Worm (Caenorhabditis elegans) whole organism, L3 larva: ENCODE measurements around the gene F13E9.13.

ENCODE experiments used
- ama-1 ChIP-seq: fragments of 150-350 bp; optimal IDR thresholded peaks from 2 replicates; lab custom pipeline; 2018
- ceh-82 ChIP-seq: fragments of 150-350 bp; optimal IDR thresholded peaks from 2 replicates; lab custom pipeline; 2014; ENCODE audit warnings: missing biosample characterization, missing genetic modification characterization
- elt-2 ChIP-seq: sonication (generic microtip); optimal IDR thresholded peaks from 2 replicates; lab custom pipeline; 2016; ENCODE audit warnings: missing genetic modification reagents, mild to moderate bottlenecking, missing genetic modification characterization, missing compliant biosample characterization
- jun-1 ChIP-seq: fragments of 150-350 bp; optimal IDR thresholded peaks from 2 replicates; lab custom pipeline; 2014; ENCODE audit warnings: missing biosample characterization, missing genetic modification reagents, missing genetic modification characterization
- nhr-11 ChIP-seq: fragments of 150-350 bp; optimal IDR thresholded peaks from 2 replicates; lab custom pipeline; 2014; ENCODE audit warnings: missing biosample characterization, missing genetic modification characterization
- nhr-12 ChIP-seq: fragments of 150-350 bp; optimal IDR thresholded peaks from 2 replicates; lab custom pipeline; 2014; ENCODE audit warnings: missing biosample characterization, missing genetic modification characterization
- nhr-25 ChIP-seq: sonication (generic microtip); optimal IDR thresholded peaks from 2 replicates; lab custom pipeline; 2017; ENCODE audit warnings: missing biosample characterization, missing genetic modification characterization
- snpc-4 ChIP-seq: fragments of 150-350 bp; optimal IDR thresholded peaks from 2 replicates; lab custom pipeline; 2014; ENCODE audit warnings: missing biosample characterization, missing genetic modification characterization
- ztf-11 ChIP-seq: fragments of 150-350 bp; optimal IDR thresholded peaks from 2 replicates; lab custom pipeline; 2014; ENCODE audit warnings: missing biosample characterization, missing genetic modification characterization

DNA sequence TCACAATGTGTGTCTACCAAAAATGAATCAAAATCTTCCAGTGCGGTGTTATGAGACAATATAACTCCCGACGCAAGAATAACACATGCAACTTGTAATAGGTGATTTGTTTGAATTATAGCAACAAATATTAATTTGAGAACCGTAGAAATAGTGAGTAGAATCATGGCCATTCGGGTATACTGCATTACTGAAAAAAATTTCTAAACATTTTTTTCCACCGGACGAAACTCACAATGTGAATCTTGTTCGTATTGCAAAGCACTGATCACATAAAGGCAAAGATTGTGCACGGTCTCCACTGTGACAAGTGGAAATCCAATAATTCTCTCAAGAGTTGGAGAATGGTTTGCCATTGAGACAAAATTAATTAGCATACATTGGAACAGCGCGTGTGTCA, 21.1 kb downstream of the F13E9.13 start:
- TF ChIP-seq nhr-12: no peak
- no peak for TF ChIP-seq ceh-82
- TF ChIP-seq snpc-4 (tag; lab: Kevin White, UChicago): no peak
- TF ChIP-seq nhr-25 (tag; lab: Kevin White, UChicago): no peak
- no peak for TF ChIP-seq ztf-11 (tag; lab: Kevin White, UChicago)
- TF ChIP-seq jun-1 (tag; lab: Kevin White, UChicago): no peak
- no peak for TF ChIP-seq elt-2 (tag; lab: Kevin White, UChicago)
- no peak for TF ChIP-seq nhr-11 (tag; lab: Kevin White, UChicago)
- no peak for TF ChIP-seq ama-1
